Fruit fly (Drosophila melanogaster) whole organism, adult: ENCODE measurements around the gene HipHop.

ENCODE experiments used
- CG11617 ChIP-seq: fragments of 200-800 bp; sonication (Bioruptor generic); optimal IDR thresholded peaks from 2 replicates; lab custom pipeline; 2017; ENCODE audit warnings: mild to moderate bottlenecking, missing biosample characterization, missing genetic modification reagents, missing genetic modification characterization
- CG12768 ChIP-seq: fragments of 200-800 bp; sonication (Bioruptor generic); optimal IDR thresholded peaks from 2 replicates; lab custom pipeline; 2017; ENCODE audit warnings: missing biosample characterization, missing genetic modification characterization, mild to moderate bottlenecking, moderate library complexity, missing genetic modification reagents
- CG14711 ChIP-seq: fragments of 200-800 bp; sonication (Bioruptor generic); optimal IDR thresholded peaks from 2 replicates; lab custom pipeline; 2018; ENCODE audit warnings: missing biosample characterization, mild to moderate bottlenecking, missing genetic modification characterization, moderate library complexity
- CG1620 ChIP-seq: fragments of 200-800 bp; sonication (Bioruptor generic); optimal IDR thresholded peaks from 2 replicates; lab custom pipeline; 2016; ENCODE audit warnings: missing biosample characterization, missing genetic modification characterization
- CG33017 ChIP-seq: fragments of 200-800 bp; sonication (Bioruptor generic); optimal IDR thresholded peaks from 2 replicates; lab custom pipeline; 2018; ENCODE audit warnings: missing biosample characterization, mild to moderate bottlenecking, missing genetic modification characterization, moderate library complexity
- CG5204 ChIP-seq: fragments of 200-800 bp; sonication (Bioruptor generic); optimal IDR thresholded peaks from 2 replicates; lab custom pipeline; 2016; ENCODE audit warnings: missing biosample characterization, missing genetic modification characterization
- CG7045 ChIP-seq: fragments of 200-800 bp; sonication (Bioruptor generic); optimal IDR thresholded peaks from 2 replicates; lab custom pipeline; 2017; ENCODE audit warnings: missing biosample characterization, mild to moderate bottlenecking, missing genetic modification characterization
- CG7101 ChIP-seq: fragments of 200-800 bp; sonication (Bioruptor generic); optimal IDR thresholded peaks from 2 replicates; lab custom pipeline; 2018; ENCODE audit warnings: missing biosample characterization, mild to moderate bottlenecking, missing genetic modification characterization, moderate library complexity
- Clk ChIP-seq: fragments of 200-800 bp; sonication (Bioruptor generic); optimal IDR thresholded peaks from 2 replicates; lab custom pipeline; 2017; ENCODE audit warnings: missing biosample characterization, missing genetic modification characterization
- Crg-1 ChIP-seq: fragments of 200-800 bp; sonication (Bioruptor generic); optimal IDR thresholded peaks from 2 replicates; lab custom pipeline; 2016; ENCODE audit warnings: missing biosample characterization, missing genetic modification characterization
- Hr96 ChIP-seq: fragments of 200-800 bp; sonication (Bioruptor generic); optimal IDR thresholded peaks from 2 replicates; lab custom pipeline; 2016; ENCODE audit warnings: missing biosample characterization, missing genetic modification characterization
- Mnt ChIP-seq: fragments of 200-800 bp; sonication (Bioruptor generic); optimal IDR thresholded peaks from 2 replicates; lab custom pipeline; 2016; ENCODE audit warnings: missing biosample characterization, mild to moderate bottlenecking, missing genetic modification characterization
- bab1 ChIP-seq: fragments of 200-800 bp; sonication (Bioruptor generic); optimal IDR thresholded peaks from 3 replicates; lab custom pipeline; 2019; ENCODE audit warnings: missing biosample characterization, mild to moderate bottlenecking, missing genetic modification characterization, moderate library complexity
- cic ChIP-seq: fragments of 200-800 bp; sonication (Bioruptor generic); optimal IDR thresholded peaks from 2 replicates; lab custom pipeline; 2017; ENCODE audit warnings: missing biosample characterization, mild to moderate bottlenecking, missing genetic modification characterization, moderate library complexity
- cnc ChIP-seq, 2 experiments: fragments of >200 bp; optimal IDR thresholded peaks; 2 replicates each; lab custom pipeline; 2017
- kay ChIP-seq: fragments of 200-800 bp; sonication (Bioruptor generic); peaks from one replicate; lab custom pipeline; 2016; ENCODE audit warnings: missing biosample characterization, missing genetic modification characterization, borderline replicate concordance
- ovo ChIP-seq: fragments of 200-800 bp; sonication (Bioruptor generic); optimal IDR thresholded peaks from 2 replicates; lab custom pipeline; 2016; ENCODE audit warnings: missing biosample characterization, missing genetic modification characterization
- pad ChIP-seq: fragments of 200-800 bp; sonication (Bioruptor generic); optimal IDR thresholded peaks from 3 replicates; lab custom pipeline; 2017; ENCODE audit warnings: missing biosample characterization, missing genetic modification characterization, mild to moderate bottlenecking, moderate library complexity, missing genetic modification reagents
- tj ChIP-seq: fragments of 200-800 bp; sonication (Bioruptor generic); optimal IDR thresholded peaks from 3 replicates; lab custom pipeline; 2017; ENCODE audit warnings: missing biosample characterization, mild to moderate bottlenecking, missing genetic modification characterization, moderate library complexity
- toe ChIP-seq: fragments of 200-800 bp; sonication (Bioruptor generic); optimal IDR thresholded peaks from 2 replicates; lab custom pipeline; 2016; ENCODE audit warnings: missing biosample characterization, missing genetic modification characterization

HipHop gene

DNA sequence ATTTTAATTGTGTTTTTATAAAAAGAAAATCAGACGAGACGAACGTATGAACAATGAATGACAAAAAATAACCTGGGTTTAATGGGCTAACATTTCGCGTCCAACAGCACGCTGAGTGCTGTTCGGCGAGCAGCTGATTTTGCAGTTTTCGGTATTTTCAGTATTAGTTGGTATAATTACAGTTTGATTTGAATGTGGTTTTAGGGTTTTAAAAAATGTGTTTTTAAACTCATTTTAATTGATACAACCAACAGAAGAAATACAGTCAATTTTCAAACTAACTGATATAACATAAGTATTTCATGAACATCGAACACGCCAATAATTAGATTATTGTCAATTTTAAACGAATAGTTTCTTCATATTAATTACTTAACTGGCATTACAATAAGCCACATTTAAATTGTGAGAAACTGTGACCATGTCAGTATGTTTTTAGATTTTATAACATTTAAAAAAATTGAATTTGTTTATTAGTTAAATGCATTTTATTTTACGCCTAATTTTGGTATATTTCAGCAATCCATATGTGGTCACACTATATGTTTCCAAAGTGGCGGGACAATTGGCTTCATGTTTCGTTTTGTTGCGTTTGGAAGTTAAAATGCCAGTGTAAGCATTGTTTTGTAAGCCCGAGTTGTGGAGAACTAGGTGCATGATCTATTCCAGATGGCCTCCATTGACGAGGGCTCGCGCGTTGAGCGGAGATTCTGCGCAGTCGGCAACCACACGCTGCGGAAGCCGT, at the start of gene HipHop, which contains the start of gene CG14073:
TSS of gene HipHop (plus strand) at position 534 of the 745 bp plus-strand sequence.
TSS of gene CG14073 (minus strand) at position 38 of the 745 bp plus-strand sequence.
- TF ChIP-seq cnc (optimal IDR thresholded peaks at IDR 0.05; lab: Kevin White, UChicago) (no peak), tj (GFP tag; lab: Kevin White, UChicago) (peak; percentile 28)

DNA sequence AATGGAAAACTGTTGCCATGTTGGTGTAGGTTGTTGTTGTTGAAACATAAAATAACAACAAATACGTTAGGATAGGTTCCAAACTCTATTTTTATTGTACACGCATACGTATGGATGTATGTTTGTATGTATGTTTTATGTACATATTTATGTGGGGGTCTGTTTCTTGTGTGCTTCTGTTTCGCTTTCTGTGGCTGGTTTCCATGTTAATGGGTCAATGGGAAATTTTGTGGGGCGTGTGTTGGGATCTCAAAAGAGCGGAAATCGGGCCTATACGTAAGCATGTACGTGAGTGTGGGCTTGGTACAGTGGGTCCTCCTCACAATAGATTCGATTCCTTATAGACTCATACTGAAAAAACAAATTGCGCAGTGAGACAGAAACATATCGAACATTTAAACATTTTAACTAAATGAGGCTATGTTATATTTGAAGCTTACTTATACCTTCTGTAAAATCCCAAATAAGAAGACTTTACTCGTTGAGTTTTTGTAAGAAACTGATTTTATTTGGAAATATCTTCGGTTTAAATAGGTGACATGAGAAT, 48.9 kb upstream of the HipHop start:
- TF ChIP-seq Hr96 (GFP tag; lab: Kevin White, UChicago), result no peak
- no peak for TF ChIP-seq ovo (GFP tag; lab: Kevin White, UChicago)
- TF ChIP-seq CG5204 (GFP tag; lab: Kevin White, UChicago), result no peak
- TF ChIP-seq CG12768 (GFP tag; lab: Kevin White, UChicago), result no peak
- TF ChIP-seq CG33017 (tag; lab: Kevin White, UChicago), result no peak
- no peak for TF ChIP-seq CG7045
- TF ChIP-seq CG11617 (GFP tag; lab: Kevin White, UChicago), result no peak
- no peak for TF ChIP-seq bab1
- TF ChIP-seq Clk (GFP tag; lab: Kevin White, UChicago), result no peak
- TF ChIP-seq cnc (optimal IDR thresholded peaks at IDR 0.05; lab: Kevin White, UChicago), result no peak
- TF ChIP-seq CG7101 (tag; lab: Kevin White, UChicago), result no peak
- TF ChIP-seq CG14711 (tag; lab: Kevin White, UChicago), result no peak

DNA sequence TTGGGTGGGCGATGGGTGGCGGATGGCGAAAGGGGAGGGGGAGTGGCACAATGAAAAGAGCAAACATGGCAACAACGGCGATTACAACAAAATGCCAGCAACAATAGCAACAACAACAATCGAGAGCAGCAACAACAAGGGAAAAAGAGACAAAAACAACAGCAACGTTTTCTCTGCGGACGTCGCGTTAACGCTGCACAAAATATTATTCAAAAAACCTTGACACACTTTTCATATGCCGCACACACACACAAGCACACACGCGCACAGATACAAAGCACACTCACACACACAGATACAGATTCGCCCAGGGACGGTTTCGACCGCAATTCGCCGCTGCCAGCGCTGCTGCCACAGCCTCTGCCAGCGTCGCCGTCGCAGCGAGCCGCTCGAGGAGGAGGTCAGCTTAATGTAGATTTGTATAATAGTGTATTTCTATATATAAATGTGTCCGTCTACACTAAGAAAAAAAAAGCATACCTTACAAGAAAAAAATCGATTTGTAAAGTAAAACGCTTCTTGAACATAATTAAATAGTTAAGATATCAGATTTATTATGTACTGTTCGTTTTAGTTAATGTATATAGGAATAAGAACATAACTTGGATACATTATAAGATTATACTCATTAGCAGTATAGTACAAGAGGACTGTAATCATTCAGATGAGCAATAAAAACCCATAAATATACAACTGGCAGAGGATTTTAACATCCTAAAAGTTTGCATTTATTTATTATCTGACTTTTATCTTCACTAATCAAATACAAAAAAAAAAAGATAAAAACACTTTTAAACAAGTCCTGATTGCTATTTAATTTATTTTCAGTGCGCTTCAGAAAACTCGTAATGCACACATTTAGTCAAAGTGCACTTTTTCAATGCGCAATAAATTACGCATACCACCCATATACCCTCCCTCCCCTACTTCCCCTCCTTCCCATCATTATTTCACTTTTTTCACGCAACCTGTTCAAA, 39.0 kb upstream of the HipHop start:
- TF ChIP-seq Mnt (GFP tag; lab: Kevin White, UChicago) (no peak), cnc (optimal IDR thresholded peaks at IDR 0.05; lab: Kevin White, UChicago) (no peak), pad (GFP tag; lab: Kevin White, UChicago) (no peak), CG5204 (GFP tag; lab: Kevin White, UChicago) (peak; percentile 5), CG11617 (GFP tag; lab: Kevin White, UChicago) (peak; percentile 18), kay (peak; percentile 26), ovo (GFP tag; lab: Kevin White, UChicago) (no peak), CG7045 (peak; percentile 5), tj (GFP tag; lab: Kevin White, UChicago) (peak; percentile 99), CG7101 (tag; lab: Kevin White, UChicago) (peak; percentile 8), Hr96 (GFP tag; lab: Kevin White, UChicago) (no peak), Crg-1 (GFP tag; lab: Kevin White, UChicago) (no peak)

DNA sequence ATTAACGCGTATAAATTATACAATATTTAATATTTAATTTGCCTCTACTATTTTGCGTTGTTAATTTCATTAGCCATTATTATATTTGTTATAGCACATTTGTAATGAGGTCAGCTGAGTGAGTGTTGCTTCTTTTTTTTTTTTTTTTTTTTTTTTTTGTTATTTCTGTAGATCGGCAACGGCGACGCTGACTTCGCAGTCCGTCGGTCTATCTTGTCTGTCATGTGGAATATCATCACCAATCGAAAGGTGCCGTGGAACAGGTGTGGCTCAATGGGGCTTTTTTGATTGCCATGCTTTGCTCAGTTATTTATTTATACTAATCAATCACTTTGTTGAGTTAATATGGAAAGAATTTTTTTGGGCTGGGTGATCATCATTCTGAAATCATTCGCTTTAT, 38.3 kb upstream of the HipHop start:
- TF ChIP-seq Crg-1 (GFP tag; lab: Kevin White, UChicago), result no peak
- TF ChIP-seq CG33017 (tag; lab: Kevin White, UChicago), result no peak
- TF ChIP-seq kay, result no peak
- no peak for TF ChIP-seq CG7045
- no peak for TF ChIP-seq CG12768 (GFP tag; lab: Kevin White, UChicago)
- no peak for TF ChIP-seq Clk (GFP tag; lab: Kevin White, UChicago)
- TF ChIP-seq CG5204 (GFP tag; lab: Kevin White, UChicago), result no peak
- no peak for TF ChIP-seq CG14711 (tag; lab: Kevin White, UChicago)
- TF ChIP-seq CG1620 (GFP tag; lab: Kevin White, UChicago), result no peak
- no peak for TF ChIP-seq Mnt (GFP tag; lab: Kevin White, UChicago)
- TF ChIP-seq ovo (GFP tag; lab: Kevin White, UChicago), result no peak
- no peak for TF ChIP-seq CG7101 (tag; lab: Kevin White, UChicago)
- TF ChIP-seq cic (GFP tag; lab: Kevin White, UChicago), result no peak
- TF ChIP-seq bab1, result no peak
- TF ChIP-seq CG11617 (GFP tag; lab: Kevin White, UChicago), result no peak
- TF ChIP-seq Hr96 (GFP tag; lab: Kevin White, UChicago), result no peak

DNA sequence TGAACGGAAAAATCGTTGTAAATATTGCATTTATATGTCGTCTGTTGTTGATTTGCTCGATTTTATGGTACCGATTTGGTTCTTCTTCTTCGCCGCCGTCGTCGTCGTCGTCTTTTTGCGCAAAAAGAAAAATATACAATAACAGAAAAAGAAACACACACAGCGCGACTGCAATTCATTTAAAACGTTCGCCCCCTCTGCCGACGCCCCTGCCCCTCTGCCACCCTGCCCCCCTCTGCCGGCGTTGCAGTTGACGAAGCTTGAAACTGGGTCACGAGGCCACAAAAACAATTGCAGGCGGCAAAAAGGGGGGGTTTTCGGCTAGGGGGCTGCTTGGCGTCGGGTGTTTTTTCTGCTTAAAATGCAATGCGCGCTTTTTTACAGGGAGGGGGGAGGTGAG, 37.4 kb upstream of the HipHop start:
- TF ChIP-seq toe (GFP tag; lab: Kevin White, UChicago), result no peak
- peak; percentile 64 for TF ChIP-seq CG12768 (GFP tag; lab: Kevin White, UChicago)
- TF ChIP-seq cic (GFP tag; lab: Kevin White, UChicago), result peak; percentile 60
- peak; percentile 33 for TF ChIP-seq CG7045
- peak; percentile 32 for TF ChIP-seq CG11617 (GFP tag; lab: Kevin White, UChicago)
- TF ChIP-seq kay, result no peak
- TF ChIP-seq tj (GFP tag; lab: Kevin White, UChicago), result peak; percentile 97
- no peak for TF ChIP-seq pad (GFP tag; lab: Kevin White, UChicago)
- peak; percentile 9 for TF ChIP-seq CG33017 (tag; lab: Kevin White, UChicago)
- peak; percentile 33 for TF ChIP-seq CG14711 (tag; lab: Kevin White, UChicago)
- no peak for TF ChIP-seq CG5204 (GFP tag; lab: Kevin White, UChicago)
- no peak for TF ChIP-seq Crg-1 (GFP tag; lab: Kevin White, UChicago)
- TF ChIP-seq cnc (optimal IDR thresholded peaks at IDR 0.05; lab: Kevin White, UChicago), result no peak
- TF ChIP-seq CG7101 (tag; lab: Kevin White, UChicago), result peak; percentile 19
- peak; percentile 46 for TF ChIP-seq ovo (GFP tag; lab: Kevin White, UChicago)
- no peak for TF ChIP-seq Hr96 (GFP tag; lab: Kevin White, UChicago)
- no peak for TF ChIP-seq Mnt (GFP tag; lab: Kevin White, UChicago)
- TF ChIP-seq Clk (GFP tag; lab: Kevin White, UChicago), result no peak
- TF ChIP-seq bab1, result no peak
- no peak for TF ChIP-seq CG1620 (GFP tag; lab: Kevin White, UChicago)
